Fruit fly (Drosophila melanogaster): Measurements from ENCODE around the gene Arl2.

The Arl2 gene

DNA sequence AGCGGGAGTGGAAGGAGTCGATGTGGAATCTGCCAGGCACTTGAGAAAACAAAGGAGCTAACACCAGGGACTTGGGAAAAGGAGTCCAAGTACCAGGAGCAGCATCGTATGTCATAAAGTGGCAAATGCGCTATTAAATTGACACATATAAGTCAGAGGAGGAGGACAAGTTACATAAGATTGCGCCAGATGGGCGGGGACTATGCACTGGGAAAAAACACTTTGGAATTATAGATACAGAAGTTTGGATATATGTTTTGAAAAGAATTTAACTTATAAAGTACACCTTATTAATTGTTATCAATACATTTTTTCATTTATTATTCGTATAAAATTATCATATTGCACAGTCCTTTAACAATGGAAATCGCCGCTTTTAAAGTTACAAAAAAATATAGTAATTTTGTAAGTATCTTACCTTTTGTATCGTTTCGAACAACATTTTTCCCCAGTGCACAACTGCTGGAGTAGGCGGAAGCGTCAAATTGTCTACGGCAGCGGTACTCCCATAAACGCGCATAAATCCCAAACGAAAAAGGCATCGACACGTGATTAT, 4.8 kb upstream of the Arl2 start:
- TF ChIP-seq Ets65A (GFP tag) (peak; percentile 9), HmgD (GFP tag; optimal IDR thresholded peaks at IDR 0.05) (no peak), CG16779 (GFP tag; IDR thresholded peaks at IDR 0.05) (no peak), H15 (GFP tag; IDR thresholded peaks at IDR 0.05) (no peak), Dfd (GFP tag; optimal IDR thresholded peaks at IDR 0.05) (no peak), yki (optimal IDR thresholded peaks at IDR 0.05) (no peak), Spps (tag; optimal IDR thresholded peaks at IDR 0.05) (no peak), CG2712 (tag; optimal IDR thresholded peaks at IDR 0.05) (peak; percentile 55), ase (GFP tag; IDR thresholded peaks at IDR 0.05) (no peak), ab (GFP tag; optimal IDR thresholded peaks at IDR 0.05) (no peak), CG11247 (GFP tag; IDR thresholded peaks at IDR 0.05) (no peak), CkIIα-i1 (GFP tag; IDR thresholded peaks at IDR 0.05) (no peak), pnt (GFP tag; optimal IDR thresholded peaks at IDR 0.05) (no peak), insv (GFP tag; optimal IDR thresholded peaks at IDR 0.05) (no peak), CG11695 (GFP tag; IDR thresholded peaks at IDR 0.05) (no peak), Drgx (GFP tag; IDR thresholded peaks at IDR 0.05) (no peak), CG13123 (GFP tag; optimal IDR thresholded peaks at IDR 0.05) (no peak), prd (optimal IDR thresholded peaks at IDR 0.05) (no peak), prd (GFP tag; IDR thresholded peaks at IDR 0.05) (0 out of 3 replicates have a peak, but pooled peaks have one; percentile 19), row (GFP tag; IDR thresholded peaks at IDR 0.05) (peak; percentile 30; the same call in 1 of the 3 replicates), so (GFP tag; IDR thresholded peaks at IDR 0.05) (no peak), GATAe (GFP tag; conservative IDR thresholded peaks at IDR 0.05) (no peak), Hmr (GFP tag; optimal IDR thresholded peaks at IDR 0.05) (no peak), tup (GFP tag; optimal IDR thresholded peaks at IDR 0.05) (no peak), CG7839 (tag; optimal IDR thresholded peaks at IDR 0.05) (peak; percentile 13), Dad (GFP tag; optimal IDR thresholded peaks at IDR 0.05) (no peak), zen (tag; optimal IDR thresholded peaks at IDR 0.05) (peak; percentile 15), CG18476 (GFP tag; optimal IDR thresholded peaks at IDR 0.05) (no peak), lab (GFP tag; optimal IDR thresholded peaks at IDR 0.05) (no peak), nom (GFP tag; optimal IDR thresholded peaks at IDR 0.05) (no peak), Rfx (GFP tag; IDR thresholded peaks at IDR 0.05) (no peak), ERR (GFP tag; optimal IDR thresholded peaks at IDR 0.05) (no peak), Rx (GFP tag; IDR thresholded peaks at IDR 0.05) (no peak), Scr (GFP tag; IDR thresholded peaks at IDR 0.05; ENCODE audit: partially characterized antibody) (no peak), gsb-n (tag; optimal IDR thresholded peaks at IDR 0.05) (no peak), fru (optimal IDR thresholded peaks at IDR 0.05) (no peak), BEAF-32 (GFP tag; optimal IDR thresholded peaks at IDR 0.05) (no peak), crp (GFP tag; optimal IDR thresholded peaks at IDR 0.05) (no peak), toy (GFP tag; IDR thresholded peaks at IDR 0.05) (no peak), CG10267 (tag; optimal IDR thresholded peaks at IDR 0.05) (peak; percentile 45), Ets97D (GFP tag; optimal IDR thresholded peaks at IDR 0.05) (no peak), CG7963 (GFP tag; IDR thresholded peaks at IDR 0.05; ENCODE audit: partially characterized antibody) (no peak), Lim3 (GFP tag; IDR thresholded peaks at IDR 0.05) (no peak), CG9797 (GFP tag; optimal IDR thresholded peaks at IDR 0.05) (no peak), CG7928 (GFP tag; optimal IDR thresholded peaks at IDR 0.05) (no peak), Xrp1 (GFP tag; IDR thresholded peaks at IDR 0.05) (no peak; the same call in 1 of the 2 replicates), B-H1 (GFP tag; IDR thresholded peaks at IDR 0.05) (no peak), CG7271 (tag; optimal IDR thresholded peaks at IDR 0.05) (no peak), Neu2 (GFP tag; optimal IDR thresholded peaks at IDR 0.05; ENCODE audit: borderline replicate concordance) (no peak), CG16863 (GFP tag; optimal IDR thresholded peaks at IDR 0.05) (no peak), CG8944 (GFP tag; optimal IDR thresholded peaks at IDR 0.05) (no peak), trem (tag; optimal IDR thresholded peaks at IDR 0.05) (peak; percentile 7), usp (GFP tag; optimal IDR thresholded peaks at IDR 0.05) (no peak)

All from whole organism, embryonic.